Fruit fly (Drosophila melanogaster) S2 (cell line): ENCODE results near the gene CG14230.

ENCODE experiments used
- CG8478 ChIP-seq: fragments of >200 bp; optimal IDR thresholded peaks from 2 replicates; lab custom pipeline; 2018
- CTCF ChIP-seq, 2 experiments: fragments of >200 bp; optimal IDR thresholded peaks; 2 replicates each; lab custom pipeline; 2018

The CG14230 gene

DNA sequence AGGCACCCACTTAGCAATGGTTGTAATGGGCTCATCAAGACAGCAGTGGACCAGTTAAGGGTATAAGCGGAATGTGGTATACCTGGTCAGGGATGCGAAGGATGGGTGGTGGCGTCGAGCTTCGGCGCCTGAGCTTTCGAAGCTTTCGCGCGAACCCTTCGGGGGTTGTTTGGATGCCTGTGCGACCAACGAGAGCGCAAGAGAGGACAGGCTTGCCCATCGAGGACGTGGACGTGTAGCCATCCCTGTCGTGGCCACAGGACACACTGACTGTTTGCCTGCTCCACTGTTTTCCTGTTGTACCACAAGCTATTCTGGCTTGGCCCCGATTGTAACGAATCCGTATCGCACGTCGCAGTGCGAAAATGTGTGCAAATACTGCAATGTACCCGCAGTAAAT, 31.3 kb downstream of the CG14230 start, which contains the start of gene CG14234:
TSS of gene CG14234 (plus strand) at position 301 of the 400 bp plus-strand sequence.
- TF ChIP-seq CTCF (optimal IDR thresholded peaks at IDR 0.05; lab: Kevin White, UChicago) (no peak), CG8478 (lab: Kevin White, UChicago) (no peak)

DNA sequence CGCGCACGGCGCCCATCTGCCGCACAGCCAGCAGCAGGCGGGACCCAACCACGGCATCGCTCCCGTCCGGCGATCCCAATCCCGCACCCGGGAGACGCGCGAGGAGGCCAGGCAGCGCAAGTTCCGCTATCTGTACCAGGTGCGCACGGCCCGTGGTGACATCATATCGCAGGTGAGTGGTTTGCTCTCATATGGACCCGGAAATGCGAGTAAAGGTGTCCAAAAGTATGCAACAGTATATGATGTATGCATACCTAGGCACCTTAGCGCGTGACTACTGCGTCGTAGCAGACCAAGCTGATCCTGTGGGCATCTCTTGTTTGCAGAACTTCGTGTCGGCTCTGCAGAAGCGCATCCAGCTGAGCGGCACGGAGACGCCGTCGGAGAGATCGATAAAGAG, 33.9 kb downstream of the CG14230 start:
- no peak for TF ChIP-seq CTCF (optimal IDR thresholded peaks at IDR 0.05; lab: Kevin White, UChicago)
- no peak for TF ChIP-seq CG8478 (lab: Kevin White, UChicago)

DNA sequence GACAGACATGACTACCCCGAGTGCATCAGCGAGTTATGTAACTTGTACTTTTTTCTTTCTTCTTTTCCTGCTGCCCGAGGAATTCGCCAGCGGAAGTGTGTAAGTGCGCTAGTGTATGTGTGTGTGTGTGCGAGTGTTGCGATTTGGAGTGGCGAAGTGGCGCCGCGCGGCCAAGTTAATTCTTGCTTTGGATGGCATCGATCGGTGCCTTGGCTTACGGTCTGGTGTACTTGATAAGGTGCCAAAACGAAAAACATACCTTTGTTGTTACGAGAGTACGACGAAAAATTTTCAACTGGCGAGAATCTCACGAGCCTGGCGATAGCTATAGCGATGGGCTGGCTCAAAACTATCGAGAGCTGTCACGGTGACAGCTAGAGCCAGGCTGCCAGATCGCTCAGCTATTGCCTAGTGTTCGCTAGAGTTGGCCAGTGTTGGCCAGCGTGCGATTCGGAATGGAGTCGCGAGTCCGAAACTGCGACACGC, 40.1 kb downstream of the CG14230 start, which contains the start of the genes CG18809, COX6B, CG33932 and Rpp20:
TSS of gene CG18809 (minus strand) at position 333 of the 486 bp plus-strand sequence.
TSS of gene COX6B (minus strand) at position 333 of the 486 bp plus-strand sequence.
TSS of gene CG33932 (plus strand) at position 429 of the 486 bp plus-strand sequence.
TSS of gene Rpp20 (plus strand) at position 429 of the 486 bp plus-strand sequence.
- TF ChIP-seq CTCF (optimal IDR thresholded peaks at IDR 0.05; lab: Kevin White, UChicago) (peak; percentile 33 to 57), CG8478 (lab: Kevin White, UChicago) (no peak)

DNA sequence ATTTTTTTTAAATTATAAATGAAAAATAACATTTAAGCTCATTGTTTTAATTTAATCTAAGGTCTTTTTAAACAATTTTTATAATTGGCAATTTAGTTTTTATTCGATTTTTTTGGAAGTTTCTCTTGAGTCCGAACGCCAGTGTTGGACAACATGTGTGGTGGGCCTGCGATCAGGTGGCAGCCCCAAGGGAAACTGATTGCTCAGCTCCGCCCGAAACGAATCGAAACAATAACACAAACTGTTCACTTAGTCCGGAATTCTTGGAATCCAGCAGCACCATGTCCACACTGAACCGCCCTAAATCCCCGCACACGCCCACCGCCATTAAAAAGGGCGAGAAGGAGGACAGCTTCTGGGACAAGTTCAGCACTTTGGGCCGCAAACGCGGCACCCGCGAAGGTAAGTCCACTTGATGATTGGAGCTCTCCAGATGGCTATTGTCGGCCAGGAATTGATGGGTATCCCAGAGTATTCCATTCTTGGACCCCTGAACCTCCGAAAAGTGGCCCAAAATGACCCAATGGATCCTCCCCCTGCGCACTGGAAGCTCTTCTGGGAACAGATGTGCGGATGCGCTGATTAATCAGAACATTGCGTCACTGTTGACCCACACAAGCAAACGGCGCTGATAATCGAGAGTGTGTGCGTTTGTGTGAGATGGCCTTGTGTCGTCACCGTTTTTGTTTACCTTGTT, 42.1 kb downstream of the CG14230 start, which contains the start of gene parvin:
TSS of gene parvin (plus strand) at position 134 of the 697 bp plus-strand sequence.
- TF ChIP-seq CTCF (optimal IDR thresholded peaks at IDR 0.05; lab: Kevin White, UChicago) (no peak), CG8478 (lab: Kevin White, UChicago) (no peak)

DNA sequence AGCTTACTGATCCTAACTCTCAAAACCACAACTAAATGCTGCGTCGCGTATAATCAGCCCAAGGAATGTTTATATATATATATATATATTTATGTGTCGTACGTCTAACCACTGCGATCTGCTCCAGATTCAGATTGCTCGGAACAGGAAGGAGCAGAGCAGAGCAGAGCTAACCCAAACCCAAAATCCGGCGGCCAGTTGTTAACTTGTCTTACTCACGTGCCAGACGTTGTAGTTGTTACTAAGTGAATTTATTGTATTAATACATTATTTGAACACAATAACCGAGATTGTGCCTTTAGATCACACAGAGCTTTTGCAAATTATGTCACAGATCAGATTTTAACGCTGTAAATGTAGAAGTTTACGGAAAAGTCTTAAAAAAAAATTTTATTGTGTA, 44.0 kb downstream of the CG14230 start, which contains the start of gene Alr:
TSS of gene Alr (plus strand) at position 301 of the 400 bp plus-strand sequence.
- TF ChIP-seq CG8478 (lab: Kevin White, UChicago) (no peak), CTCF (optimal IDR thresholded peaks at IDR 0.05; lab: Kevin White, UChicago) (no peak)

DNA sequence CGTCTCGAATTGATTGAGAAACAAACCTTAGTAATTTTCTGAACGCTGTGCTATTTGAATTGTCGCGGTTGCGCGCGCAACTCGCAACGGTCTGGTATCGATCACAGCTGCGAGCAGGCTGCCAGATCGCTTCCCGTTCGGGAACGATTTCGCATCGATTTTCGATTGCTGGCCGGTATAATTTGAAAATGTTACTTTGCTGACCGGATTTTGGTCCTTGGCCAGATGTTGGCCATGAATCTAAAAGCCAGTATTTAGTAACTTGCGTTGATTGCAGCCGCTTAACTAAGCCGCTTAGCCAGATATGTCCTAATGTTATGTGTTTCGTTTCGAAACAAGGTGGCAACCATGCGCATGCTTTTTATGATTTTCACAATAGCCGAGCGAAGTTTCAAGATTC, 44.6 kb downstream of the CG14230 start:
- TF ChIP-seq CTCF (optimal IDR thresholded peaks at IDR 0.05; lab: Kevin White, UChicago) = peak in 1 of 2 experiments; percentile 37
- no peak for TF ChIP-seq CG8478 (lab: Kevin White, UChicago)

dm6 chrX:19750626-19751149, 46.7 kb downstream of the CG14230 start, which contains the start of gene Abcd3:
TSS of gene Abcd3 (plus strand) at chrX:19750770.
- no peak for TF ChIP-seq CG8478 (lab: Kevin White, UChicago)
- no peak for TF ChIP-seq CTCF (optimal IDR thresholded peaks at IDR 0.05; lab: Kevin White, UChicago)

- TF ChIP-seq CG8478 (lab: Kevin White, UChicago) (no peak), CTCF (optimal IDR thresholded peaks at IDR 0.05; lab: Kevin White, UChicago) (no peak)
Observed at dm6 chrX:19752344-19752743, 48.4 kb downstream of the CG14230 start.

DNA sequence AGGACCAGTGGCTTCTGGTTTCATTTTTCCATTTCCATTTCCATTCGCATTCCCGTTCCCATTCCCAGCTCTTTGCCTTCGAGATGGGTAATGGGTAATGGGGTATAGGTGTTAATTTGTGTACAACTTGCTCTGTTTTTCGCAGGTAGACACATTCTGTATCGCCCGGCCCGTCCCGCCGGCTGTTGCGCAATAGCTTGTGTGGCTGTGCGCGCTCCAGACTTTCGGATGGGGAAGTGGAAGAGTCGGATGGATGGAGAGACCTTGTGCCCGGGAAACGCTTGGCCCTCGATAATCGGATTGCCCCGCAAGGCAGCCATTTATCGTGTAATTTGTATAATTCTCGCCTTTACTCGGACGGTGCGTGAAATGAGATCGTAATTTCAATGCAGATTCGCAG, 49.7 kb downstream of the CG14230 start:
- TF ChIP-seq CG8478 (lab: Kevin White, UChicago) = no peak
- no peak for TF ChIP-seq CTCF (optimal IDR thresholded peaks at IDR 0.05; lab: Kevin White, UChicago)

- TF ChIP-seq CG8478 (lab: Kevin White, UChicago) (no peak), CTCF (optimal IDR thresholded peaks at IDR 0.05; lab: Kevin White, UChicago) (no peak)
Observed at dm6 chrX:19754152-19754579, 50.2 kb downstream of the CG14230 start.

DNA sequence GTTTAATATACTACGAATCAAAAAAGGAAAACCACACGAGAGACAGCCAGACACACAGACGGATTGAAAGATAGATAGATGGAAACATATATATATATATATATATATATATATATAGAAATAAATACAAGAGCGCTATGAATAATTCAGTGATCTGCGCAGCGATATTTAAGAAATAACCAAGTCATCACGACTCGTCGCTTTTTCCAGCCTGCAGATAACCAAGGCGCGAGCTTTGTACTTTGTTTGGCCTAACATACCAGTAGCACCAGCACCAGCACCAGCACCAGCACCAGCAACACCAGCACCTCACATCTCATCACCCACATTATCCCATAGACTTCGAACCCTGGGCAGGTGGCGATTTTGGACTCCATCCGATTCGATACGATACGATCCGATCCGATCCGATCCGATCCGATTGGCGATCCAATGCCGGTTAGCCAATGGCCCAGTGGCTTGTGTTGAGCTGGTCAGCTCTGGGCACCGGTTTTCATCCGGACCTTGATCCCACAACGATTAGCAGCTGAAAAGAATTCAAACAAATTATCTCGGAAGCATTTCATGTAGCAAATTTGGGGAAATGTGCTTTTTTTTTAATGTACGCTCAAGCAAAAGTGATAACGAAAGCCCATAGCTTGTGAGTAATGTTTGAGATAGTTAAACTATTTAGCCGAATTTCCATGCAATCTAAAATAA, 50.9 kb downstream of the CG14230 start:
- no peak for TF ChIP-seq CTCF (optimal IDR thresholded peaks at IDR 0.05; lab: Kevin White, UChicago)
- no peak for TF ChIP-seq CG8478 (lab: Kevin White, UChicago)
